Fruit fly (Drosophila melanogaster): ENCODE data around the gene CG5704.
A peak's percentile ranks its signal among the peaks of the same experiment; 100 is the strongest.

CG5704 gene

DNA sequence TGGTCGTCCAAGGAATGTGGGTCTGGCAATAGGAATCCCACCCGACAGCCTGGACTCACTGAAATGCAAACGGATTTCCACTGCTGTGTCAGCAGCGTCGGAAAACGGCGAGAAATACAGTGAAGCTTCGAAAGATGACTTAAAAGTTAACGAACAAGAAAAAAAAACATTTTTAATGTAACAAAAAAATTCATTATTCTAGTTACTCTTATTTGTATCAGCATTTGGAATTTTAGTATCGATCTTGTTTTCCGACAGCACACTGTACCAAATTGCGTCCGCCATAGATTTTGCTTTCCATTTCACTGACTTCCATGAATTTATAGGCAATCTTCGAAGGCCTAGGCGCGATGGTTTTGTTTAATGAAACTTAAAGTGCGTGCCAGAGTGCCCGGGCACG is 6.0 kb downstream of the CG5704 start (continued):
- TF ChIP-seq esg (GFP tag; conservative IDR thresholded peaks at IDR 0.05) (0 out of 2 replicates have a peak, but pooled peaks have one; percentile 17), CG9817 (tag; optimal IDR thresholded peaks at IDR 0.05) (no peak), slbo (GFP tag; IDR thresholded peaks at IDR 0.05) (peak; percentile 60), CG11504 (tag; optimal IDR thresholded peaks at IDR 0.05) (peak; percentile 48), CG7963 (GFP tag; IDR thresholded peaks at IDR 0.05; ENCODE audit: partially characterized antibody) (no peak), Atf6 (GFP tag; IDR thresholded peaks at IDR 0.05) (peak; percentile 41; the same call in 1 of the 2 replicates), Gug (GFP tag; IDR thresholded peaks at IDR 0.05) (peak; percentile 10; the same call in 1 of the 4 replicates), CG13894 (tag; optimal IDR thresholded peaks at IDR 0.05) (peak; percentile 3), dysf (GFP tag; IDR thresholded peaks at IDR 0.05) (peak; percentile 64), lab (GFP tag; optimal IDR thresholded peaks at IDR 0.05) (peak; percentile 36), Camta (GFP tag; optimal IDR thresholded peaks at IDR 0.05) (no peak), ind (GFP tag; optimal IDR thresholded peaks at IDR 0.05) (peak; percentile 2), dpn (GFP tag; optimal IDR thresholded peaks at IDR 0.05) (no peak), CG9932 (GFP tag; IDR thresholded peaks at IDR 0.05) (peak; percentile 22; the same call in 1 of the 2 replicates), CG18599 (GFP tag; optimal IDR thresholded peaks at IDR 0.05) (peak; percentile 28), H2.0 (GFP tag; IDR thresholded peaks at IDR 0.05) (0 out of 2 replicates have a peak, but pooled peaks have one; percentile 31), gem (tag; optimal IDR thresholded peaks at IDR 0.05) (peak; percentile 45), CG10366 (GFP tag; IDR thresholded peaks at IDR 0.05) (peak; percentile 44; the same call in 1 of the 2 replicates), CG16863 (GFP tag; optimal IDR thresholded peaks at IDR 0.05) (no peak), kah (GFP tag; optimal IDR thresholded peaks at IDR 0.05) (no peak), CG7357 (GFP tag; IDR thresholded peaks at IDR 0.05) (peak; percentile 41; the same call in 1 of the 3 replicates), ssp (GFP tag; IDR thresholded peaks at IDR 0.05) (peak; percentile 25; the same call in 1 of the 2 replicates), chm (GFP tag; IDR thresholded peaks at IDR 0.05) (no peak), Sry-β (GFP tag; optimal IDR thresholded peaks at IDR 0.05) (no peak), cas (GFP tag; IDR thresholded peaks at IDR 0.05) (no peak), CG32767 (GFP tag; IDR thresholded peaks at IDR 0.05) (0 out of 2 replicates have a peak, but pooled peaks have one; percentile 46), CG17568 (GFP tag; optimal IDR thresholded peaks at IDR 0.05) (no peak), wor (GFP tag; IDR thresholded peaks at IDR 0.05) (no peak), CG13424 (tag; optimal IDR thresholded peaks at IDR 0.05) (peak; percentile 33), croc (GFP tag; conservative IDR thresholded peaks at IDR 0.05) (0 out of 3 replicates have a peak, but pooled peaks have one; percentile 14), Xrp1 (GFP tag; IDR thresholded peaks at IDR 0.05) (peak; percentile 15; the same call in 1 of the 2 replicates), run (tag; optimal IDR thresholded peaks at IDR 0.05) (no peak), CG17359 (tag; optimal IDR thresholded peaks at IDR 0.05) (peak; percentile 25), CG32772 (GFP tag; IDR thresholded peaks at IDR 0.05) (peak; percentile 58), CG8388 (GFP tag; optimal IDR thresholded peaks at IDR 0.05) (no peak), CG11695 (GFP tag; IDR thresholded peaks at IDR 0.05) (0 out of 3 replicates have a peak, but pooled peaks have one; percentile 18), ase (GFP tag; IDR thresholded peaks at IDR 0.05) (peak; percentile 51; the same call in 1 of the 3 replicates), bsh (GFP tag; optimal IDR thresholded peaks at IDR 0.05) (peak in 1 of 2 experiments; percentile 38), ems (GFP tag; optimal IDR thresholded peaks at IDR 0.05) (no peak), crol (GFP tag; IDR thresholded peaks at IDR 0.05) (no peak), CG2875 (GFP tag; optimal IDR thresholded peaks at IDR 0.05) (no peak), CG2120 (GFP tag; optimal IDR thresholded peaks at IDR 0.05) (peak; percentile 35), CG17361 (GFP tag; IDR thresholded peaks at IDR 0.05) (no peak), row (GFP tag; IDR thresholded peaks at IDR 0.05) (peak; percentile 60), Fer1 (GFP tag; optimal IDR thresholded peaks at IDR 0.05) (peak; percentile 4), prd (optimal IDR thresholded peaks at IDR 0.05) (no peak), prd (GFP tag; IDR thresholded peaks at IDR 0.05) (peak; percentile 65; the same call in 2 of the 3 replicates), CG4707 (GFP tag; optimal IDR thresholded peaks at IDR 0.05) (no peak), sob (GFP tag; IDR thresholded peaks at IDR 0.05) (peak; percentile 48; the same call in 1 of the 2 replicates), CG4282 (GFP tag; optimal IDR thresholded peaks at IDR 0.05) (no peak), pita (GFP tag; optimal IDR thresholded peaks at IDR 0.05) (no peak)

All from whole organism, embryonic.